Worm (Caenorhabditis elegans) whole organism, L2 larva: ENCODE measurements around the gene F42G4.7.
"Not testable (repeated sequence)": the region's sequence is repeated elsewhere in the genome, so short reads cannot be mapped to it uniquely, and the experiment has no call there.

ENCODE experiments used
- ZK546.5 ChIP-seq: sonication (generic microtip); optimal IDR thresholded peaks from 2 replicates; lab custom pipeline; 2017; ENCODE audit warnings: missing biosample characterization, missing genetic modification characterization
- blmp-1 ChIP-seq: sonication (generic microtip); optimal IDR thresholded peaks from 2 replicates; lab custom pipeline; 2017; ENCODE audit warnings: missing genetic modification characterization, mild to moderate bottlenecking, missing compliant biosample characterization, antibody characterized with exemption, moderate library complexity; ENCODE audit not compliant: insufficient read depth
- ceh-16 ChIP-seq: fragments of 150-350 bp; optimal IDR thresholded peaks from 2 replicates; lab custom pipeline; 2014; ENCODE audit warnings: missing biosample characterization, missing genetic modification characterization
- elt-1 ChIP-seq: fragments of 150-350 bp; optimal IDR thresholded peaks from 2 replicates; lab custom pipeline; 2014; ENCODE audit warnings: missing biosample characterization, missing genetic modification characterization
- lin-39 ChIP-seq: fragments of 150-350 bp; optimal IDR thresholded peaks from 2 replicates; lab custom pipeline; 2014; ENCODE audit warnings: missing biosample characterization, missing genetic modification reagents, missing genetic modification characterization
- nhr-237 ChIP-seq: fragments of 150-350 bp; optimal IDR thresholded peaks from 2 replicates; lab custom pipeline; 2014; ENCODE audit warnings: missing biosample characterization, missing genetic modification characterization
- nhr-6 ChIP-seq: fragments of 150-350 bp; optimal IDR thresholded peaks from 2 replicates; lab custom pipeline; 2014; ENCODE audit warnings: missing biosample characterization, missing genetic modification characterization
- unc-62 ChIP-seq: fragments of 150-350 bp; optimal IDR thresholded peaks from 2 replicates; lab custom pipeline; 2014; ENCODE audit warnings: missing biosample characterization, missing genetic modification reagents, missing genetic modification characterization
- ztf-4 ChIP-seq: fragments of 150-350 bp; optimal IDR thresholded peaks from 2 replicates; lab custom pipeline; 2014; ENCODE audit warnings: missing biosample characterization, missing genetic modification characterization

- TF ChIP-seq ceh-16 (tag; lab: Kevin White, UChicago); blmp-1; nhr-6 (tag; lab: Kevin White, UChicago); nhr-237 (tag; lab: Kevin White, UChicago); ZK546.5 (tag; lab: Kevin White, UChicago); elt-1; ztf-4; lin-39; unc-62: not testable (repeated sequence)
Measured at ce11 chrII:13043433-13044054, 3.5 kb downstream of the F42G4.7 start, which contains the start of gene puf-6.
